Fruit fly (Drosophila melanogaster): Measurements from ENCODE around the gene Mpp6.

Mpp6 gene

DNA sequence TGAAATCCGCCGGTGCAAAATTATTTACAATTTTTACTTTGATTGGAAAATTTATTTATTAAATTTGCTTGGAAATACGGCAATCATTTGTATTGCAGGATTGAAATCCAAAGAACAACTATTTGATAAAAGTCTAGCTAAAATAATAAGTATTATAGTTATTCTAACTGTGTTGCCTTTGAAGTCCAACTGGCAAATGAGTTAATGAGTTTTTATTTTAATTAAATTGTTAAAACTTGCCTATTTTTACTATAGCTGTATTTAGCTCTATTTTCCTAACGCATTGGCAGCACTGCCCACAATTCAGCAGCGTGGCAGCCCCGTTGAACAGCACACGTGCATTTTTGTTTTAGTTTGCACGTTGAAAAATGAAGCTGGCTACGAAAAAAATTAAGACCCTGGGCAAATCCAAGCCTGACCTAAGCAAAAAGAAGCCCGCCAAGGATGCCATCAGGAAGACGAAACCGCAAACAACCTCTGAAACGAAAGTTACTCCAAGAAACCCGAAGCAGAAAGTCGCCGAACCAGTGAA lies 7.3 kb downstream of the Mpp6 start, which contains the start of gene Noc2 (continued):
- TF ChIP-seq NC2α (GFP tag; optimal IDR thresholded peaks at IDR 0.05), result no peak
- TF ChIP-seq CG14441 (GFP tag; IDR thresholded peaks at IDR 0.05), result peak; percentile 62
- peak; percentile 24 for TF ChIP-seq CG1602 (GFP tag; optimal IDR thresholded peaks at IDR 0.05)
- TF ChIP-seq mam (GFP tag; optimal IDR thresholded peaks at IDR 0.05), result peak; percentile 57
- 0 out of 2 replicates have a peak, but pooled peaks have one; percentile 27 for TF ChIP-seq klu (GFP tag; IDR thresholded peaks at IDR 0.05)
- peak; percentile 58 for TF ChIP-seq CG14014 (GFP tag; IDR thresholded peaks at IDR 0.05)
- TF ChIP-seq CG14667 (GFP tag; IDR thresholded peaks at IDR 0.05), result peak; percentile 43
- no peak for TF ChIP-seq gsb (GFP tag; IDR thresholded peaks at IDR 0.05)
- TF ChIP-seq Poxn (GFP tag; IDR thresholded peaks at IDR 0.05), result no peak
- TF ChIP-seq tll (GFP tag; optimal IDR thresholded peaks at IDR 0.05), result no peak
- peak in 1 of 2 experiments; percentile 32 for TF ChIP-seq bsh (GFP tag; optimal IDR thresholded peaks at IDR 0.05)
- TF ChIP-seq Hand (GFP tag; optimal IDR thresholded peaks at IDR 0.05), result no peak
- no peak for TF ChIP-seq btn (GFP tag; optimal IDR thresholded peaks at IDR 0.05)
- TF ChIP-seq Tbp (GFP tag; optimal IDR thresholded peaks at IDR 0.05), result no peak
- no peak for TF ChIP-seq CG9876 (GFP tag; optimal IDR thresholded peaks at IDR 0.05)
- TF ChIP-seq en (GFP tag; optimal IDR thresholded peaks at IDR 0.05), result no peak
- TF ChIP-seq cato (GFP tag; optimal IDR thresholded peaks at IDR 0.05; ENCODE audit: borderline replicate concordance), result no peak
- TF ChIP-seq pros (GFP tag; optimal IDR thresholded peaks at IDR 0.05), result no peak
- TF ChIP-seq twi (tag; optimal IDR thresholded peaks at IDR 0.05), result peak; percentile 2
- no peak for TF ChIP-seq CG7271 (tag; optimal IDR thresholded peaks at IDR 0.05)
- no peak for TF ChIP-seq CG12236 (GFP tag; optimal IDR thresholded peaks at IDR 0.05)
- TF ChIP-seq CG4424 (GFP tag; optimal IDR thresholded peaks at IDR 0.05), result peak; percentile 56
- no peak for TF ChIP-seq Jarid2 (GFP tag; optimal IDR thresholded peaks at IDR 0.05)
- TF ChIP-seq Abd-B (GFP tag; optimal IDR thresholded peaks at IDR 0.05), result peak; percentile 54
- no peak for TF ChIP-seq Side (GFP tag; optimal IDR thresholded peaks at IDR 0.05)
- no peak for TF ChIP-seq chinmo (GFP tag; IDR thresholded peaks at IDR 0.05; ENCODE audit: partially characterized antibody)
- no peak for TF ChIP-seq gcm2 (GFP tag; optimal IDR thresholded peaks at IDR 0.05)
- TF ChIP-seq Chrac-16 (GFP tag; optimal IDR thresholded peaks at IDR 0.05), result peak; percentile 34
- peak; percentile 72 for TF ChIP-seq Hr3 (GFP tag; optimal IDR thresholded peaks at IDR 0.05)
- TF ChIP-seq aop (GFP tag; IDR thresholded peaks at IDR 0.05), result no peak
- no peak for TF ChIP-seq CG10274 (GFP tag; optimal IDR thresholded peaks at IDR 0.05)
- no peak for TF ChIP-seq tio (GFP tag; optimal IDR thresholded peaks at IDR 0.05)
- no peak for TF ChIP-seq NK7.1 (GFP tag; optimal IDR thresholded peaks at IDR 0.05)
- 0 out of 2 replicates have a peak, but pooled peaks have one; percentile 32 for TF ChIP-seq ap (GFP tag; IDR thresholded peaks at IDR 0.05)
- no peak for TF ChIP-seq fd102C (GFP tag; optimal IDR thresholded peaks at IDR 0.05)
- no peak for TF ChIP-seq pan (optimal IDR thresholded peaks at IDR 0.05)
- peak in 1 of 2 experiments; percentile 53 for TF ChIP-seq pan (GFP tag; optimal IDR thresholded peaks at IDR 0.05 in 1 of 2, IDR thresholded peaks at IDR 0.05 in 1 of 2)
- TF ChIP-seq wek (GFP tag; optimal IDR thresholded peaks at IDR 0.05), result no peak
- peak in 1 of 2 experiments; percentile 43 for TF ChIP-seq Hr51 (GFP tag; optimal IDR thresholded peaks at IDR 0.05)
- TF ChIP-seq CG7786 (GFP tag; optimal IDR thresholded peaks at IDR 0.05), result no peak
- TF ChIP-seq Nf-YA (GFP tag; IDR thresholded peaks at IDR 0.05), result no peak
- TF ChIP-seq CG33557 (GFP tag; optimal IDR thresholded peaks at IDR 0.05), result no peak
- TF ChIP-seq h (optimal IDR thresholded peaks at IDR 0.05), result no peak
- TF ChIP-seq CG2202 (tag; optimal IDR thresholded peaks at IDR 0.05), result no peak
- TF ChIP-seq H2.0 (GFP tag; IDR thresholded peaks at IDR 0.05), result peak; percentile 52; the same call in 1 of the 2 replicates
- TF ChIP-seq Ptx1 (GFP tag; IDR thresholded peaks at IDR 0.05), result peak; percentile 61
- no peak for TF ChIP-seq jing (GFP tag; optimal IDR thresholded peaks at IDR 0.05)
- TF ChIP-seq bbx (GFP tag; IDR thresholded peaks at IDR 0.05; ENCODE audit: partially characterized antibody), result no peak
- peak; percentile 43 for TF ChIP-seq esg (GFP tag; conservative IDR thresholded peaks at IDR 0.05)
- TF ChIP-seq Dbx (GFP tag; IDR thresholded peaks at IDR 0.05), result 0 out of 3 replicates have a peak, but pooled peaks have one; percentile 44
- peak; percentile 35; the same call in 1 of the 2 replicates for TF ChIP-seq CG32772 (GFP tag; IDR thresholded peaks at IDR 0.05)
